Fruit fly (Drosophila melanogaster) whole organism, embryonic: ENCODE measurements around the gene GCC88.
A peak's percentile ranks its signal among the peaks of the same experiment; 100 is the strongest.

Experiments
- Atf-2 ChIP-seq: fragments of 200-800 bp; sonication (Bioruptor generic); optimal IDR thresholded peaks from 2 replicates; lab custom pipeline; 2016; ENCODE audit warnings: missing biosample characterization, missing genetic modification characterization
- C15 ChIP-seq: fragments of 200-800 bp; sonication (Bioruptor generic); IDR thresholded peaks from 3 replicates; pipeline ENCODE4 v1.3.6; 2022; ENCODE audit warnings: missing biosample characterization, missing genetic modification characterization
- CG1024 ChIP-seq: fragments of 200-800 bp; sonication (Bioruptor generic); IDR thresholded peaks from 2 replicates; pipeline ENCODE4 v1.3.6; 2022; ENCODE audit warnings: missing biosample characterization, missing genetic modification characterization
- CG10321 ChIP-seq: fragments of 200-800 bp; sonication (Bioruptor generic); IDR thresholded peaks from 2 replicates; pipeline ENCODE4 v1.3.6; 2022; ENCODE audit warnings: missing biosample characterization, missing genetic modification characterization
- CG10565 ChIP-seq: fragments of 200-800 bp; sonication (Bioruptor generic); optimal IDR thresholded peaks from 3 replicates; lab custom pipeline; 2016; ENCODE audit warnings: missing biosample characterization, mild to moderate bottlenecking, missing genetic modification characterization
- CG11085 ChIP-seq: fragments of 200-800 bp; sonication (Bioruptor generic); IDR thresholded peaks from 2 replicates; pipeline ENCODE4 v1.3.6; 2022; ENCODE audit warnings: missing biosample characterization, missing genetic modification characterization
- CG11398 ChIP-seq: fragments of 200-800 bp; sonication (Bioruptor generic); optimal IDR thresholded peaks from 2 replicates; lab custom pipeline; 2016; ENCODE audit warnings: missing biosample characterization, missing genetic modification characterization
- CG13894 ChIP-seq: fragments of 200-800 bp; sonication (Bioruptor generic); optimal IDR thresholded peaks from 3 replicates; lab custom pipeline; 2018; ENCODE audit warnings: missing biosample characterization, mild to moderate bottlenecking, missing genetic modification characterization, moderate library complexity
- CG14014 ChIP-seq: fragments of 200-800 bp; sonication (Bioruptor generic); IDR thresholded peaks from 2 replicates; pipeline ENCODE4 v1.3.6; 2022; ENCODE audit warnings: missing biosample characterization, missing genetic modification characterization
- CG14050 ChIP-seq: fragments of 200-800 bp; sonication (Bioruptor generic); IDR thresholded peaks from 3 replicates; pipeline ENCODE4 v1.3.6; 2022; ENCODE audit warnings: missing biosample characterization, missing genetic modification characterization
- CG15269 ChIP-seq: fragments of 200-800 bp; sonication (Bioruptor generic); optimal IDR thresholded peaks from 2 replicates; lab custom pipeline; 2018; ENCODE audit warnings: missing biosample characterization, mild to moderate bottlenecking, missing genetic modification characterization, moderate library complexity
- CG15601 ChIP-seq: fragments of 200-800 bp; sonication (Bioruptor generic); optimal IDR thresholded peaks from 3 replicates; lab custom pipeline; 2019; ENCODE audit warnings: missing biosample characterization, mild to moderate bottlenecking, missing genetic modification characterization, moderate library complexity
- CG17359 ChIP-seq: fragments of 200-800 bp; sonication (Bioruptor generic); optimal IDR thresholded peaks from 3 replicates; lab custom pipeline; 2018; ENCODE audit warnings: missing biosample characterization, mild to moderate bottlenecking, missing genetic modification characterization, moderate library complexity
- CG2875 ChIP-seq: fragments of 200-800 bp; sonication (Bioruptor generic); optimal IDR thresholded peaks from 2 replicates; lab custom pipeline; 2017; ENCODE audit warnings: missing biosample characterization, mild to moderate bottlenecking, missing genetic modification characterization, missing genetic modification reagents
- CG34224 ChIP-seq: fragments of 200-800 bp; sonication (Bioruptor generic); IDR thresholded peaks from 3 replicates; pipeline ENCODE4 v1.3.6; 2022; ENCODE audit warnings: missing biosample characterization, missing genetic modification characterization; ENCODE audit not compliant: partially characterized antibody
- CG3995 ChIP-seq: fragments of 200-800 bp; sonication (Bioruptor generic); optimal IDR thresholded peaks from 3 replicates; lab custom pipeline; 2016; ENCODE audit warnings: missing biosample characterization, missing genetic modification characterization
- CG4282 ChIP-seq: fragments of 200-800 bp; sonication (Bioruptor generic); optimal IDR thresholded peaks from 2 replicates; lab custom pipeline; 2016; ENCODE audit warnings: missing biosample characterization, missing genetic modification characterization
- CG4360 ChIP-seq: fragments of 200-800 bp; sonication (Bioruptor generic); IDR thresholded peaks from 2 replicates; pipeline ENCODE4 v1.3.6; 2022; ENCODE audit warnings: missing biosample characterization, missing genetic modification characterization
- CG6765 ChIP-seq: fragments of 200-800 bp; sonication (Bioruptor generic); optimal IDR thresholded peaks from 3 replicates; lab custom pipeline; 2017; ENCODE audit warnings: missing biosample characterization, mild to moderate bottlenecking, missing genetic modification characterization
- CG6791 ChIP-seq: fragments of 200-800 bp; sonication (Bioruptor generic); IDR thresholded peaks from 3 replicates; pipeline ENCODE4 v1.3.6; 2022; ENCODE audit warnings: missing biosample characterization, missing genetic modification characterization; ENCODE audit not compliant: partially characterized antibody
- CG8281 ChIP-seq: fragments of 200-800 bp; sonication (Bioruptor generic); optimal IDR thresholded peaks from 2 replicates; lab custom pipeline; 2018; ENCODE audit warnings: missing biosample characterization, mild to moderate bottlenecking, missing genetic modification characterization, moderate library complexity
- CG8290 ChIP-seq, 3 experiments: fragments of 200-800 bp; sonication (Bioruptor generic); optimal IDR thresholded peaks; 2 replicates each; lab custom pipeline; 2016 to 2019; ENCODE audit warnings: missing biosample characterization in 3 of 3, missing genetic modification characterization in 3 of 3, mild to moderate bottlenecking in 2 of 3, moderate library complexity in 1 of 3
- CG8388 ChIP-seq: fragments of 200-800 bp; sonication (Bioruptor generic); optimal IDR thresholded peaks from 2 replicates; lab custom pipeline; 2019; ENCODE audit warnings: missing biosample characterization, mild to moderate bottlenecking, missing genetic modification characterization, moderate library complexity
- CrebB ChIP-seq: fragments of 200-800 bp; sonication (Bioruptor generic); optimal IDR thresholded peaks from 3 replicates; lab custom pipeline; 2018; ENCODE audit warnings: missing biosample characterization, mild to moderate bottlenecking, missing genetic modification characterization
- D19B ChIP-seq: fragments of 200-800 bp; sonication (Bioruptor generic); optimal IDR thresholded peaks from 2 replicates; lab custom pipeline; 2017; ENCODE audit warnings: missing biosample characterization, mild to moderate bottlenecking, missing genetic modification characterization
- GATAe ChIP-seq: fragments of 200-800 bp; sonication (Bioruptor generic); conservative IDR thresholded peaks from 2 replicates; pipeline ENCODE4 v1.3.6; 2022; ENCODE audit warnings: missing biosample characterization, missing genetic modification characterization
- HLH3B ChIP-seq: fragments of 200-800 bp; sonication (Bioruptor generic); IDR thresholded peaks from 2 replicates; pipeline ENCODE4 v1.3.6; 2022; ENCODE audit warnings: missing biosample characterization, missing genetic modification characterization
- Hr51 ChIP-seq, 2 experiments: fragments of 200-800 bp; sonication (Bioruptor generic); optimal IDR thresholded peaks; 2 replicates in 1 of 2; 3 replicates in 1 of 2; lab custom pipeline; 2016 to 2018; ENCODE audit warnings: missing biosample characterization in 2 of 2, missing genetic modification characterization in 2 of 2, mild to moderate bottlenecking in 1 of 2, moderate library complexity in 1 of 2
- Hsf ChIP-seq: fragments of 200-800 bp; sonication (Bioruptor generic); optimal IDR thresholded peaks from 3 replicates; lab custom pipeline; 2016; ENCODE audit warnings: missing biosample characterization, missing genetic modification characterization
- MESR4 ChIP-seq: fragments of 200-800 bp; sonication (Bioruptor generic); optimal IDR thresholded peaks from 2 replicates; lab custom pipeline; 2018; ENCODE audit warnings: missing biosample characterization, mild to moderate bottlenecking, missing genetic modification characterization, moderate library complexity
- NK7.1 ChIP-seq: fragments of 200-800 bp; sonication (Bioruptor generic); optimal IDR thresholded peaks from 3 replicates; lab custom pipeline; 2016; ENCODE audit warnings: missing biosample characterization, missing genetic modification characterization
- Oaz ChIP-seq: fragments of 200-800 bp; sonication (Bioruptor generic); IDR thresholded peaks from 2 replicates; pipeline ENCODE4 v1.3.6; 2022; ENCODE audit warnings: missing biosample characterization, missing genetic modification characterization
- Poxn ChIP-seq: fragments of 200-800 bp; sonication (Bioruptor generic); IDR thresholded peaks from 2 replicates; pipeline ENCODE4 v1.3.6; 2022; ENCODE audit warnings: missing biosample characterization, missing genetic modification characterization
- ac ChIP-seq: fragments of 200-800 bp; sonication (Bioruptor generic); optimal IDR thresholded peaks from 3 replicates; lab custom pipeline; 2017; ENCODE audit warnings: missing biosample characterization, mild to moderate bottlenecking, missing genetic modification characterization
- ara ChIP-seq: fragments of 200-800 bp; sonication (Bioruptor generic); IDR thresholded peaks from 2 replicates; pipeline ENCODE4 v1.3.6; 2022; ENCODE audit warnings: missing biosample characterization, missing genetic modification characterization
- bigmax ChIP-seq: fragments of 200-800 bp; sonication (Bioruptor generic); optimal IDR thresholded peaks from 2 replicates; lab custom pipeline; 2018; ENCODE audit warnings: missing biosample characterization, mild to moderate bottlenecking, missing genetic modification characterization
- cas ChIP-seq: fragments of 200-800 bp; sonication (Bioruptor generic); IDR thresholded peaks from 2 replicates; pipeline ENCODE4 v1.3.6; 2022; ENCODE audit warnings: missing biosample characterization, missing genetic modification characterization
- chinmo ChIP-seq: fragments of 200-800 bp; sonication (Bioruptor generic); IDR thresholded peaks from 4 replicates; pipeline ENCODE4 v1.3.6; 2022; ENCODE audit warnings: missing biosample characterization, missing genetic modification characterization; ENCODE audit not compliant: partially characterized antibody
- en ChIP-seq: fragments of 200-800 bp; sonication (Bioruptor generic); optimal IDR thresholded peaks from 2 replicates; lab custom pipeline; 2016; ENCODE audit warnings: missing biosample characterization, missing genetic modification characterization
- ewg ChIP-seq: fragments of 200-800 bp; sonication (Bioruptor generic); optimal IDR thresholded peaks from 3 replicates; lab custom pipeline; 2017; ENCODE audit warnings: mild to moderate bottlenecking, missing biosample characterization, missing genetic modification reagents, missing genetic modification characterization
- gt ChIP-seq: fragments of 200-800 bp; sonication (Bioruptor generic); IDR thresholded peaks from 2 replicates; pipeline ENCODE4 v1.3.6; 2022; ENCODE audit warnings: missing biosample characterization, missing genetic modification characterization
- ind ChIP-seq: fragments of 200-800 bp; sonication (Bioruptor generic); optimal IDR thresholded peaks from 3 replicates; lab custom pipeline; 2016; ENCODE audit warnings: missing biosample characterization, missing genetic modification characterization
- otp ChIP-seq: fragments of 200-800 bp; sonication (Bioruptor generic); IDR thresholded peaks from 3 replicates; pipeline ENCODE4, ENCODE4 v1.3.6; 2022; ENCODE audit warnings: missing biosample characterization, missing genetic modification characterization
- pzg ChIP-seq: fragments of 200-800 bp; sonication (Bioruptor generic); optimal IDR thresholded peaks from 3 replicates; lab custom pipeline; 2018; ENCODE audit warnings: missing biosample characterization, mild to moderate bottlenecking, missing genetic modification characterization, moderate library complexity
- salm ChIP-seq: fragments of 200-800 bp; sonication (Bioruptor generic); optimal IDR thresholded peaks from 2 replicates; lab custom pipeline; 2018; ENCODE audit warnings: missing biosample characterization, mild to moderate bottlenecking, missing genetic modification characterization
- slou ChIP-seq: fragments of 200-800 bp; sonication (Bioruptor generic); optimal IDR thresholded peaks from 3 replicates; lab custom pipeline; 2016; ENCODE audit warnings: missing biosample characterization, missing genetic modification characterization
- sug ChIP-seq: fragments of 200-800 bp; optimal IDR thresholded peaks from 2 replicates; lab custom pipeline; 2019; ENCODE audit warnings: missing biosample characterization, mild to moderate bottlenecking, missing genetic modification characterization, moderate library complexity
- tll ChIP-seq, 2 experiments: fragments of 200-800 bp in 1 of 2; fragments of >200 bp in 1 of 2; sonication (Bioruptor generic) in 1 of 2; optimal IDR thresholded peaks; 2 replicates each; lab custom pipeline; 2017 to 2019; ENCODE audit warnings: missing biosample characterization in 2 of 2, missing genetic modification characterization in 2 of 2, mild to moderate bottlenecking in 1 of 2, moderate library complexity in 1 of 2
- usp ChIP-seq: fragments of >200 bp; optimal IDR thresholded peaks from 2 replicates; lab custom pipeline; 2017; ENCODE audit warnings: missing biosample characterization, missing genetic modification characterization
- vvl ChIP-seq: fragments of 200-800 bp; sonication (Bioruptor generic); IDR thresholded peaks from 2 replicates; pipeline ENCODE4 v1.3.6; 2022; ENCODE audit warnings: missing biosample characterization, missing genetic modification characterization

GCC88 gene

DNA sequence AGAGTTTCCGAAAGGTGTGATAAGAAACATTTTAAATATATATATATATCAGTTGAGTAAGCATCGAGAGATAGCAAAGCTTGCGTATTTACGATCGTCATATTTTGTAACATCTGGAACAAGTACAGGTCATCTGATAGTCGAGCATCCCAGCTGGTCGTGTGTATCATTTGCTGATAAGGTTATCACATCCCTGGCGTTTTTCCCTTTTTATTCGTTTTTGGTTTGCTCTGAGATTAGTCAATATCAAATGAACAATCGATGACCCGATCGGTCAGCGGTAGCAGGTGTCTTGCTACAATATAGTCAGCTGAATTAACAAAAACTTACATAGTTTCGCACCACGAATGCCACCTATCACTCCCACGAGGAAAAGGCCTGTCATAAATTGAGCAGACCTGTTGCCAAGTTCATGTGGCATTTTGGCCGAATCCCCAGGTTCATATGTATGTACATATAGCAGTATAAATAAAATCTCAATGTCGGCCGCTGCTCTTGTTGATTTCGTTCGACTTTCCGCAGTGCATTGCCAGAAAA is 29.4 kb downstream of the GCC88 start (continued):
- TF ChIP-seq CG13894 (tag; lab: Kevin White, UChicago) (no peak), CG11085 (GFP tag; lab: Robert Waterston, UW) (no peak), CG34224 (GFP tag; lab: Robert Waterston, UW) (no peak), Poxn (GFP tag; lab: Robert Waterston, UW) (no peak), CG10321 (no peak), vvl (GFP tag; lab: Robert Waterston, UW) (peak; percentile 68), CG2875 (no peak), Hsf (GFP tag; lab: Kevin White, UChicago) (no peak), tll (GFP tag; optimal IDR thresholded peaks at IDR 0.05; lab: Kevin White, UChicago) (no peak), HLH3B (GFP tag; lab: Robert Waterston, UW) (peak; percentile 50), CG15601 (no peak), GATAe (GFP tag; lab: Robert Waterston, UW) (peak; percentile 87), CrebB (tag; lab: Kevin White, UChicago) (peak; percentile 29), usp (GFP tag; lab: Kevin White, UChicago) (no peak), ac (GFP tag; lab: Kevin White, UChicago) (no peak), gt (GFP tag; lab: Robert Waterston, UW) (no peak), bigmax (GFP tag; lab: Kevin White, UChicago) (no peak), CG3995 (peak; percentile 35), Hr51 (GFP tag; optimal IDR thresholded peaks at IDR 0.05; lab: Kevin White, UChicago) (peak in 1 of 2 experiments; percentile 77), pzg (GFP tag; lab: Kevin White, UChicago) (no peak), CG8290 (GFP tag; optimal IDR thresholded peaks at IDR 0.05; lab: Kevin White, UChicago) (no peak), CG8290 (tag; optimal IDR thresholded peaks at IDR 0.05; lab: Kevin White, UChicago) (no peak), CG17359 (tag; lab: Kevin White, UChicago) (peak; percentile 55), CG11398 (GFP tag; lab: Kevin White, UChicago) (no peak), CG4282 (GFP tag; lab: Kevin White, UChicago) (no peak), cas (GFP tag; lab: Robert Waterston, UW) (no peak), CG1024 (GFP tag; lab: Robert Waterston, UW) (no peak), slou (GFP tag; lab: Kevin White, UChicago) (peak; percentile 5), CG6765 (no peak), salm (peak; percentile 20), NK7.1 (GFP tag; lab: Kevin White, UChicago) (peak; percentile 13), CG14014 (GFP tag; lab: Robert Waterston, UW) (no peak), CG14050 (peak; percentile 29; the same call in 2 of the 3 replicates), otp (no peak), MESR4 (GFP tag; lab: Kevin White, UChicago) (no peak), Atf-2 (GFP tag; lab: Kevin White, UChicago) (no peak), chinmo (GFP tag; lab: Robert Waterston, UW) (peak; percentile 61; the same call in 1 of the 4 replicates), ewg (GFP tag; lab: Kevin White, UChicago) (no peak), CG6791 (GFP tag; lab: Robert Waterston, UW) (no peak), D19B (GFP tag; lab: Kevin White, UChicago) (peak; percentile 100), Oaz (GFP tag; lab: Robert Waterston, UW) (no peak), CG15269 (tag; lab: Kevin White, UChicago) (peak; percentile 76), CG10565 (GFP tag; lab: Kevin White, UChicago) (no peak), C15 (GFP tag; lab: Robert Waterston, UW) (no peak), en (GFP tag; lab: Kevin White, UChicago) (no peak), ind (GFP tag; lab: Kevin White, UChicago) (peak; percentile 61), sug (tag; lab: Kevin White, UChicago) (peak; percentile 74), ara (GFP tag; lab: Robert Waterston, UW) (no peak), CG8388 (GFP tag; lab: Kevin White, UChicago) (peak; percentile 17), CG4360 (GFP tag; lab: Robert Waterston, UW) (no peak), CG8281 (tag; lab: Kevin White, UChicago) (peak; percentile 2)
